Worm (Caenorhabditis elegans): ENCODE measurements around the gene ZK262.4.

DNA sequence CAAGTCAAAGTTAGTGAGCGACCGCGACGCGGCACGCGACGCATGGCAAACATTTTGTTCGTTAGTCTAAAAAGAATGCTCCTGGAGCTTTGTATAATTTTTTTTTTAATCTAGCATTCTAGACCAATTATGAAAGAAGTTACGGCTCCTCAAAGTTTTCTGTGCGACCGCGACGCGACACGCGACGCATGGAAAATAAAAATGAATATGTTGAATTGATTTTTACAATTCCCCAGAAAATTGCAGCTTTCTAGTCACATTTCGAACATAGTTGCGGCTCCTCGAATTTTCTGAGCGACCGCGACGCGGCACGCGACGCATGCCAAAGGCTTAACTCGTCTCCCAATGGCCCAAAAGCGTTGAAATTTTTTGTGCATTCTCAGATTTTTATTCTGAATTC, at the start of gene ZK262.4:
- no peak for TF ChIP-seq nhr-43 (tag; optimal IDR thresholded peaks at IDR 0.05; ENCODE audit: poor library complexity, severe bottlenecking)
- TF ChIP-seq egl-27 (tag; optimal IDR thresholded peaks at IDR 0.05): no peak
- no peak for TF ChIP-seq nhr-11 (tag; optimal IDR thresholded peaks at IDR 0.05)
- no peak for TF ChIP-seq eor-1 (tag; optimal IDR thresholded peaks at IDR 0.05)
- TF ChIP-seq nhr-28 (tag; optimal IDR thresholded peaks at IDR 0.05): no peak
- no peak for TF ChIP-seq unc-62 (GFP tag; optimal IDR thresholded peaks at IDR 0.05)
- no peak for TF ChIP-seq nhr-76 (tag; optimal IDR thresholded peaks at IDR 0.05)
- TF ChIP-seq ztf-11 (tag; optimal IDR thresholded peaks at IDR 0.05): no peak
- TF ChIP-seq ztf-4 (tag; optimal IDR thresholded peaks at IDR 0.05): no peak
- no peak for TF ChIP-seq lsy-12 (tag; optimal IDR thresholded peaks at IDR 0.05)
- TF ChIP-seq fos-1 (tag; optimal IDR thresholded peaks at IDR 0.05): no peak
- no peak for TF ChIP-seq lin-39 (tag; optimal IDR thresholded peaks at IDR 0.05)
- TF ChIP-seq aly-2 (tag; optimal IDR thresholded peaks at IDR 0.05): no peak
- TF ChIP-seq mdl-1 (tag; optimal IDR thresholded peaks at IDR 0.05): no peak
